Worm (Caenorhabditis elegans) whole organism, late embryonic: ENCODE results near the gene nlp-18.

Source experiments
- K02D7.2 ChIP-seq: sonication (generic microtip); optimal IDR thresholded peaks from 2 replicates; lab custom pipeline; 2017; ENCODE audit warnings: mild to moderate bottlenecking, missing genetic modification characterization, missing compliant biosample characterization
- ahr-1 ChIP-seq: sonication (generic microtip); optimal IDR thresholded peaks from 2 replicates; lab custom pipeline; 2016; ENCODE audit warnings: missing genetic modification characterization, missing compliant biosample characterization
- ceh-18 ChIP-seq: sonication (generic microtip); optimal IDR thresholded peaks from 2 replicates; lab custom pipeline; 2016; ENCODE audit warnings: missing genetic modification characterization, missing compliant biosample characterization
- ceh-19 ChIP-seq: fragments of 200-800 bp; sonication (Bioruptor generic); optimal IDR thresholded peaks from 2 replicates; lab custom pipeline; 2018; ENCODE audit warnings: mild to moderate bottlenecking, missing genetic modification characterization, missing compliant biosample characterization
- ceh-2 ChIP-seq: sonication (generic microtip); optimal IDR thresholded peaks from 2 replicates; lab custom pipeline; 2016; ENCODE audit warnings: missing genotype, missing genetic modification characterization, missing compliant biosample characterization
- ceh-24 ChIP-seq: sonication (generic microtip); optimal IDR thresholded peaks from 2 replicates; lab custom pipeline; 2016; ENCODE audit warnings: mild to moderate bottlenecking, missing genetic modification characterization, missing compliant biosample characterization
- ceh-31 ChIP-seq: sonication (generic microtip); optimal IDR thresholded peaks from 2 replicates; lab custom pipeline; 2016; ENCODE audit warnings: missing genetic modification characterization, missing compliant biosample characterization
- ceh-34 ChIP-seq: sonication (generic microtip); optimal IDR thresholded peaks from 2 replicates; lab custom pipeline; 2016; ENCODE audit warnings: mild to moderate bottlenecking, missing genetic modification characterization, missing compliant biosample characterization
- ceh-45 ChIP-seq: fragments of 200-800 bp; sonication (Bioruptor generic); IDR thresholded peaks from 2 replicates; pipeline ENCODE4 v1.3.6; 2022; ENCODE audit warnings: missing genetic modification reagents, missing genetic modification characterization, missing compliant biosample characterization
- ceh-48 ChIP-seq: sonication (generic microtip); optimal IDR thresholded peaks from 2 replicates; lab custom pipeline; 2016; ENCODE audit warnings: missing genetic modification characterization, inconsistent platforms, missing compliant biosample characterization
- ceh-9 ChIP-seq: sonication (generic microtip); optimal IDR thresholded peaks from 2 replicates; lab custom pipeline; 2016; ENCODE audit warnings: mild to moderate bottlenecking, missing genetic modification characterization, inconsistent platforms, missing compliant biosample characterization
- che-1 ChIP-seq: sonication (generic microtip); optimal IDR thresholded peaks from 2 replicates; lab custom pipeline; 2016; ENCODE audit warnings: mild to moderate bottlenecking, missing genetic modification characterization, missing compliant biosample characterization
- fkh-10 ChIP-seq: fragments of 150-350 bp; optimal IDR thresholded peaks from 2 replicates; lab custom pipeline; 2014; ENCODE audit warnings: missing biosample characterization, missing genetic modification reagents, missing genetic modification characterization
- gmeb-2 ChIP-seq: sonication (generic microtip); optimal IDR thresholded peaks from 2 replicates; lab custom pipeline; 2016; ENCODE audit warnings: missing genetic modification characterization, inconsistent platforms, missing compliant biosample characterization
- lim-6 ChIP-seq: sonication (generic microtip); optimal IDR thresholded peaks from 2 replicates; lab custom pipeline; 2016; ENCODE audit warnings: missing genetic modification characterization, missing compliant biosample characterization
- lin-11 ChIP-seq: fragments of 200-800 bp; sonication (Bioruptor generic); optimal IDR thresholded peaks from 2 replicates; lab custom pipeline; 2018; ENCODE audit warnings: mild to moderate bottlenecking, missing genetic modification characterization, missing compliant biosample characterization
- madf-2 ChIP-seq: sonication (generic microtip); optimal IDR thresholded peaks from 2 replicates; lab custom pipeline; 2017; ENCODE audit warnings: missing genetic modification characterization, missing compliant biosample characterization
- nfya-1 ChIP-seq: sonication (generic microtip); optimal IDR thresholded peaks from 2 replicates; lab custom pipeline; 2017; ENCODE audit warnings: missing genetic modification characterization, mild to moderate bottlenecking, missing compliant biosample characterization, antibody characterized with exemption, moderate library complexity
- nhr-232 ChIP-seq: sonication (generic microtip); optimal IDR thresholded peaks from 2 replicates; lab custom pipeline; 2016; ENCODE audit warnings: missing genetic modification characterization, missing compliant biosample characterization
- pax-1 ChIP-seq: fragments of 150-350 bp; optimal IDR thresholded peaks from 2 replicates; lab custom pipeline; 2014; ENCODE audit warnings: missing biosample characterization, missing genetic modification characterization
- pha-4 ChIP-seq: fragments of 150-350 bp; optimal IDR thresholded peaks from 2 replicates; lab custom pipeline; 2018; ENCODE audit warnings: missing biosample characterization, missing genetic modification reagents, missing genetic modification characterization
- ref-2 ChIP-seq: sonication (generic microtip); optimal IDR thresholded peaks from 2 replicates; lab custom pipeline; 2016; ENCODE audit warnings: missing genetic modification characterization, missing compliant biosample characterization
- unc-3 ChIP-seq, 2 experiments: fragments of 200-800 bp in 1 of 2; sonication (Bioruptor generic) in 1 of 2; sonication (generic microtip) in 1 of 2; conservative IDR thresholded peaks in 1 of 2; optimal IDR thresholded peaks in 1 of 2; 2 replicates each; pipeline versions ENCODE4 v1.3.6 to Lab custom; 2016 to 2022; ENCODE audit warnings: missing compliant biosample characterization in 2 of 2, missing genetic modification characterization in 2 of 2, missing genetic modification reagents in 1 of 2
- unc-42 ChIP-seq: sonication (generic microtip); optimal IDR thresholded peaks from 2 replicates; lab custom pipeline; 2016; ENCODE audit warnings: missing genotype, missing genetic modification characterization, missing compliant biosample characterization
- unc-55 ChIP-seq: sonication (generic microtip); optimal IDR thresholded peaks from 2 replicates; lab custom pipeline; 2017; ENCODE audit warnings: missing biosample characterization, missing genetic modification reagents, missing genetic modification characterization
- zip-5 ChIP-seq: sonication (generic microtip); optimal IDR thresholded peaks from 2 replicates; lab custom pipeline; 2016; ENCODE audit warnings: missing genetic modification characterization, missing compliant biosample characterization

nlp-18 gene

ce11 chrII:11042878-11043331 is 12.7 kb upstream of the nlp-18 start (continued):
- TF ChIP-seq unc-55 (GFP tag; lab: Kevin White, UChicago) (peak; percentile 64), ceh-18 (peak; percentile 91), ceh-19 (GFP tag; lab: Kevin White, UChicago) (peak; percentile 42), ceh-2 (tag; lab: Kevin White, UChicago) (peak; percentile 38), ceh-34 (tag; lab: Kevin White, UChicago) (peak; percentile 85)

- TF ChIP-seq ceh-48 (tag; lab: Kevin White, UChicago) (peak; percentile 40), unc-55 (GFP tag; lab: Kevin White, UChicago) (peak; percentile 61), lim-6 (tag; lab: Kevin White, UChicago) (no peak)
Observed at ce11 chrII:11041846-11042262, 11.7 kb upstream of the nlp-18 start.

- TF ChIP-seq pha-4 (no peak), madf-2 (tag; lab: Kevin White, UChicago) (no peak), zip-5 (no peak)
Observed at ce11 chrII:11041027-11041426, 10.8 kb upstream of the nlp-18 start, which contains the start of gene cey-1. TSS of gene cey-1 (minus strand) at chrII:11041206.

- TF ChIP-seq che-1 (tag; lab: Kevin White, UChicago) (no peak), unc-3 (GFP tag; conservative IDR thresholded peaks at IDR 0.05; lab: Robert Waterston, UW) (no peak), unc-3 (tag; optimal IDR thresholded peaks at IDR 0.05; lab: Kevin White, UChicago) (no peak), ahr-1 (tag; lab: Kevin White, UChicago) (no peak), ceh-9 (tag; lab: Kevin White, UChicago) (no peak), gmeb-2 (tag; lab: Kevin White, UChicago) (no peak), lin-11 (tag; lab: Kevin White, UChicago) (no peak), ceh-24 (tag; lab: Kevin White, UChicago) (no peak), ceh-45 (GFP tag; lab: Robert Waterston, UW) (no peak)
- TF ChIP-seq, all 69 proteins: peak for 0
Observed at ce11 chrII:11040140-11040539, 9.9 kb upstream of the nlp-18 start.

ce11 chrII:11035774-11036173 is 5.6 kb upstream of the nlp-18 start, which contains the start of gene srlf-15:
TSS of gene srlf-15 (plus strand) at chrII:11036074.
- TF ChIP-seq pax-1 (no peak), K02D7.2 (tag; lab: Kevin White, UChicago) (no peak), unc-55 (GFP tag; lab: Kevin White, UChicago) (no peak), ref-2 (tag; lab: Kevin White, UChicago) (no peak)

ce11 chrII:11032812-11033211 is 2.6 kb upstream of the nlp-18 start:
- TF ChIP-seq unc-42 (tag; lab: Kevin White, UChicago) (peak; percentile 79), fkh-10 (GFP tag; lab: Kevin White, UChicago) (no peak)

- TF ChIP-seq nfya-1 (tag; lab: Kevin White, UChicago), result no peak
- TF ChIP-seq unc-42 (tag; lab: Kevin White, UChicago), result peak; percentile 48
Observed at ce11 chrII:11027777-11028176, 2.4 kb downstream of the nlp-18 start.

ce11 chrII:11025566-11025965 is 4.6 kb downstream of the nlp-18 start, which contains the start of gene F33A8.7:
TSS of gene F33A8.7 (minus strand) at chrII:11025666.
- peak; percentile 42 for TF ChIP-seq ceh-31 (tag; lab: Kevin White, UChicago)
- TF ChIP-seq nhr-232 (tag; lab: Kevin White, UChicago), result no peak
